Worm (Caenorhabditis elegans): ENCODE measurements around the gene hip-1.

hip-1 gene

ce11 chrIII:13633826-13634225, 11.5 kb upstream of the hip-1 start:
- TF ChIP-seq fkh-10 (GFP tag; optimal IDR thresholded peaks at IDR 0.05) (peak; percentile 30), blmp-1 (tag; optimal IDR thresholded peaks at IDR 0.05) (no peak), ama-1 (optimal IDR thresholded peaks at IDR 0.05) (no peak), unc-98 (GFP tag; IDR thresholded peaks at IDR 0.05) (no peak), lin-14 (GFP tag; optimal IDR thresholded peaks at IDR 0.05) (peak; percentile 50), efl-1 (optimal IDR thresholded peaks at IDR 0.05) (no peak), efl-1 (GFP tag; optimal IDR thresholded peaks at IDR 0.05 in 1 of 2) (peak in 1 of 2 experiments; percentile 24)

ce11 chrIII:13630708-13631107, 8.4 kb upstream of the hip-1 start, which contains the start of gene arrd-17:
Gene arrd-17, minus strand, starts transcription at chrIII:13630808.
- no peak for TF ChIP-seq sox-4 (tag; optimal IDR thresholded peaks at IDR 0.05)
- TF ChIP-seq blmp-1 (tag; optimal IDR thresholded peaks at IDR 0.05), result no peak
- TF ChIP-seq pax-3 (tag; optimal IDR thresholded peaks at IDR 0.05), result no peak
- TF ChIP-seq ama-1 (optimal IDR thresholded peaks at IDR 0.05), result no peak
- no peak for TF ChIP-seq mdl-1 (tag; optimal IDR thresholded peaks at IDR 0.05)
- TF ChIP-seq aha-1 (tag; optimal IDR thresholded peaks at IDR 0.05), result no peak
- TF ChIP-seq efl-1 (optimal IDR thresholded peaks at IDR 0.05), result no peak
- no peak for TF ChIP-seq efl-1 (GFP tag; optimal IDR thresholded peaks at IDR 0.05 in 1 of 2)
- TF ChIP-seq mep-1 (tag; optimal IDR thresholded peaks at IDR 0.05), result no peak
- TF ChIP-seq ceh-82 (tag; optimal IDR thresholded peaks at IDR 0.05), result no peak
- TF ChIP-seq lin-39 (tag; optimal IDR thresholded peaks at IDR 0.05), result no peak
- no peak for TF ChIP-seq efl-3 (GFP tag; optimal IDR thresholded peaks at IDR 0.05)
- TF ChIP-seq fos-1 (tag; optimal IDR thresholded peaks at IDR 0.05), result no peak
- no peak for TF ChIP-seq zip-4 (GFP tag; optimal IDR thresholded peaks at IDR 0.05)
- TF ChIP-seq hlh-17 (GFP tag; optimal IDR thresholded peaks at IDR 0.05; ENCODE audit: borderline replicate concordance), result no peak
- no peak for TF ChIP-seq vab-15 (tag; optimal IDR thresholded peaks at IDR 0.05)
- no peak for TF ChIP-seq snu-23 (GFP tag; optimal IDR thresholded peaks at IDR 0.05)
- TF ChIP-seq alr-1 (tag; optimal IDR thresholded peaks at IDR 0.05; ENCODE audit: borderline replicate concordance), result no peak
- TF ChIP-seq unc-130 (tag; optimal IDR thresholded peaks at IDR 0.05), result no peak

- TF ChIP-seq fos-1 (tag; optimal IDR thresholded peaks at IDR 0.05) (no peak), lin-35 (GFP tag; optimal IDR thresholded peaks at IDR 0.05) (peak in 1 of 2 experiments; percentile 27), aly-2 (tag; optimal IDR thresholded peaks at IDR 0.05) (no peak), ceh-88 (GFP tag; IDR thresholded peaks at IDR 0.05) (no peak), ets-5 (GFP tag; IDR thresholded peaks at IDR 0.05) (no peak), vab-15 (tag; optimal IDR thresholded peaks at IDR 0.05) (no peak), hpl-2 (GFP tag; optimal IDR thresholded peaks at IDR 0.05) (no peak), mdl-1 (tag; optimal IDR thresholded peaks at IDR 0.05) (peak in 1 of 2 experiments; percentile 31), fkh-4 (tag; optimal IDR thresholded peaks at IDR 0.05; ENCODE audit: borderline replicate concordance) (no peak), unc-86 (tag; optimal IDR thresholded peaks at IDR 0.05) (no peak), jun-1 (tag; optimal IDR thresholded peaks at IDR 0.05) (no peak), nhr-76 (tag; optimal IDR thresholded peaks at IDR 0.05) (no peak), efl-1 (optimal IDR thresholded peaks at IDR 0.05) (no peak), efl-1 (GFP tag; optimal IDR thresholded peaks at IDR 0.05 in 1 of 2) (no peak), nhr-71 (tag; optimal IDR thresholded peaks at IDR 0.05) (peak; percentile 12), C16A3.4 (tag; optimal IDR thresholded peaks at IDR 0.05) (no peak), hlh-4 (tag; optimal IDR thresholded peaks at IDR 0.05) (no peak), rnt-1 (tag; optimal IDR thresholded peaks at IDR 0.05) (no peak), pag-3 (tag; optimal IDR thresholded peaks at IDR 0.05; ENCODE audit: borderline replicate concordance, insufficient read depth) (no peak), nhr-85 (tag) (no peak), nhr-12 (tag; optimal IDR thresholded peaks at IDR 0.05) (no peak), nhr-90 (tag; optimal IDR thresholded peaks at IDR 0.05; ENCODE audit: poor library complexity) (no peak), elt-2 (tag; optimal IDR thresholded peaks at IDR 0.05) (peak; percentile 85), pqm-1 (tag; optimal IDR thresholded peaks at IDR 0.05) (no peak), xbp-1 (tag; optimal IDR thresholded peaks at IDR 0.05) (no peak), snpc-4 (tag; optimal IDR thresholded peaks at IDR 0.05) (no peak), ces-1 (GFP tag; optimal IDR thresholded peaks at IDR 0.05) (no peak), unc-98 (GFP tag; IDR thresholded peaks at IDR 0.05) (no peak)
Measured at ce11 chrIII:13626692-13627091, 4.4 kb upstream of the hip-1 start, which contains the start of gene T12D8.5. Gene T12D8.5, minus strand, starts transcription at chrIII:13626786.

All from whole organism, L1 larva.